Fruit fly (Drosophila melanogaster) whole organism, embryonic: ENCODE measurements around the gene CG10804.

Source experiments
- CG1024 ChIP-seq: fragments of 200-800 bp; sonication (Bioruptor generic); IDR thresholded peaks from 2 replicates; pipeline ENCODE4 v1.3.6; 2022; ENCODE audit warnings: missing biosample characterization, missing genetic modification characterization
- CG11247 ChIP-seq: fragments of 200-800 bp; sonication (Bioruptor generic); IDR thresholded peaks from 2 replicates; pipeline ENCODE4 v1.3.6; 2022; ENCODE audit warnings: missing biosample characterization, missing genetic modification characterization
- CG11560 ChIP-seq: fragments of 200-800 bp; sonication (Bioruptor generic); IDR thresholded peaks from 3 replicates; pipeline ENCODE4 v1.3.6; 2022; ENCODE audit warnings: missing biosample characterization, missing genetic modification characterization
- CG1233 ChIP-seq: fragments of 200-800 bp; sonication (Bioruptor generic); optimal IDR thresholded peaks from 4 replicates; lab custom pipeline; 2018; ENCODE audit warnings: missing biosample characterization, mild to moderate bottlenecking, missing genetic modification characterization
- CG12391 ChIP-seq: fragments of 200-800 bp; sonication (Bioruptor generic); optimal IDR thresholded peaks from 3 replicates; lab custom pipeline; 2018; ENCODE audit warnings: missing biosample characterization, mild to moderate bottlenecking, missing genetic modification characterization, moderate library complexity
- CG13424 ChIP-seq: fragments of 200-800 bp; sonication (Bioruptor generic); optimal IDR thresholded peaks from 2 replicates; lab custom pipeline; 2019; ENCODE audit warnings: missing biosample characterization, mild to moderate bottlenecking, missing genetic modification characterization, moderate library complexity
- CG14860 ChIP-seq: fragments of 200-800 bp; sonication (Bioruptor generic); IDR thresholded peaks from 3 replicates; pipeline ENCODE4 v1.3.6; 2022; ENCODE audit warnings: missing biosample characterization, missing genetic modification characterization; ENCODE audit not compliant: partially characterized antibody
- CG17359 ChIP-seq: fragments of 200-800 bp; sonication (Bioruptor generic); optimal IDR thresholded peaks from 3 replicates; lab custom pipeline; 2018; ENCODE audit warnings: missing biosample characterization, mild to moderate bottlenecking, missing genetic modification characterization, moderate library complexity
- CG17912 ChIP-seq: fragments of 200-800 bp; sonication (Bioruptor generic); optimal IDR thresholded peaks from 2 replicates; lab custom pipeline; 2018; ENCODE audit warnings: missing biosample characterization, mild to moderate bottlenecking, missing genetic modification characterization
- CG1832 ChIP-seq: fragments of 200-800 bp; sonication (Bioruptor generic); optimal IDR thresholded peaks from 2 replicates; lab custom pipeline; 2017; ENCODE audit warnings: missing biosample characterization, mild to moderate bottlenecking, missing genetic modification characterization, inconsistent platforms
- CG18619 ChIP-seq: fragments of 200-800 bp; sonication (Bioruptor generic); optimal IDR thresholded peaks from 3 replicates; lab custom pipeline; 2017; ENCODE audit warnings: missing biosample characterization, mild to moderate bottlenecking, missing genetic modification characterization
- CG34422 ChIP-seq: fragments of 200-800 bp; sonication (Bioruptor generic); IDR thresholded peaks from 3 replicates; pipeline ENCODE4 v1.3.6; 2022; ENCODE audit warnings: missing biosample characterization, missing genetic modification characterization
- CG42726 ChIP-seq: fragments of 200-800 bp; sonication (Bioruptor generic); IDR thresholded peaks from 2 replicates; pipeline ENCODE4 v1.3.6; 2022; ENCODE audit warnings: missing biosample characterization, missing genetic modification characterization; ENCODE audit not compliant: partially characterized antibody
- CG6654 ChIP-seq: fragments of 200-800 bp; sonication (Bioruptor generic); optimal IDR thresholded peaks from 2 replicates; lab custom pipeline; 2017; ENCODE audit warnings: missing biosample characterization, mild to moderate bottlenecking, missing genetic modification characterization
- CG7357 ChIP-seq: fragments of 200-800 bp; sonication (Bioruptor generic); IDR thresholded peaks from 3 replicates; pipeline ENCODE4 v1.3.6; 2022; ENCODE audit warnings: missing biosample characterization, missing genetic modification characterization
- CG8089 ChIP-seq: fragments of 200-800 bp; sonication (Bioruptor generic); optimal IDR thresholded peaks from 3 replicates; lab custom pipeline; 2016; ENCODE audit warnings: missing biosample characterization, missing genetic modification characterization
- CG8924 ChIP-seq: fragments of 200-800 bp; optimal IDR thresholded peaks from 3 replicates; lab custom pipeline; 2019; ENCODE audit warnings: missing biosample characterization, mild to moderate bottlenecking, missing genetic modification characterization, moderate library complexity
- CTCF ChIP-seq: fragments of 200-800 bp; sonication (Bioruptor generic); optimal IDR thresholded peaks from 2 replicates; lab custom pipeline; 2017; ENCODE audit warnings: missing biosample characterization, mild to moderate bottlenecking, missing genetic modification characterization, moderate library complexity
- Chrac-16 ChIP-seq: fragments of 200-800 bp; sonication (Bioruptor generic); optimal IDR thresholded peaks from 3 replicates; lab custom pipeline; 2016; ENCODE audit warnings: missing biosample characterization, missing genetic modification characterization
- CoRest ChIP-seq: fragments of 200-800 bp; sonication (Bioruptor generic); optimal IDR thresholded peaks from 3 replicates; lab custom pipeline; 2018; ENCODE audit warnings: missing biosample characterization, mild to moderate bottlenecking, missing genetic modification characterization, moderate library complexity
- D19A ChIP-seq: fragments of 200-800 bp; optimal IDR thresholded peaks from 3 replicates; lab custom pipeline; 2019; ENCODE audit warnings: missing biosample characterization, mild to moderate bottlenecking, missing genetic modification characterization, moderate library complexity
- Fer2 ChIP-seq: fragments of 200-800 bp; sonication (Bioruptor generic); optimal IDR thresholded peaks from 2 replicates; lab custom pipeline; 2018; ENCODE audit warnings: missing biosample characterization, mild to moderate bottlenecking, missing genetic modification characterization, moderate library complexity
- HHEX ChIP-seq: fragments of 200-800 bp; sonication (Bioruptor generic); optimal IDR thresholded peaks from 3 replicates; lab custom pipeline; 2017; ENCODE audit warnings: missing biosample characterization, mild to moderate bottlenecking, missing genetic modification characterization, missing genetic modification reagents
- NFAT ChIP-seq: fragments of 200-800 bp; sonication (Bioruptor generic); IDR thresholded peaks from 2 replicates; pipeline ENCODE4 v1.3.6; 2022; ENCODE audit warnings: missing biosample characterization, missing genetic modification characterization
- Nf-YA ChIP-seq: fragments of 200-800 bp; sonication (Bioruptor generic); IDR thresholded peaks from 2 replicates; pipeline ENCODE4 v1.3.6; 2022; ENCODE audit warnings: missing biosample characterization, missing genetic modification characterization
- Side ChIP-seq: fragments of 200-800 bp; sonication (Bioruptor generic); optimal IDR thresholded peaks from 2 replicates; lab custom pipeline; 2016; ENCODE audit warnings: missing biosample characterization, missing genetic modification characterization
- Sry-β ChIP-seq: fragments of 200-800 bp; sonication (Bioruptor generic); optimal IDR thresholded peaks from 2 replicates; lab custom pipeline; 2018; ENCODE audit warnings: missing biosample characterization, mild to moderate bottlenecking, missing genetic modification characterization, moderate library complexity
- amos ChIP-seq: fragments of 200-800 bp; sonication (Bioruptor generic); IDR thresholded peaks from 2 replicates; pipeline ENCODE4 v1.3.6; 2022; ENCODE audit warnings: missing biosample characterization, missing genetic modification characterization; ENCODE audit not compliant: partially characterized antibody
- chm ChIP-seq: fragments of 200-800 bp; sonication (Bioruptor generic); IDR thresholded peaks from 2 replicates; pipeline ENCODE4 v1.3.6; 2022; ENCODE audit warnings: missing biosample characterization, missing genetic modification characterization
- ci ChIP-seq: fragments of 200-800 bp; sonication (Bioruptor generic); IDR thresholded peaks from 3 replicates; pipeline ENCODE4 v1.3.6; 2022; ENCODE audit warnings: missing biosample characterization, missing genetic modification characterization
- crc ChIP-seq: fragments of 200-800 bp; sonication (Bioruptor generic); optimal IDR thresholded peaks from 2 replicates; lab custom pipeline; 2016; ENCODE audit warnings: missing biosample characterization, missing genetic modification characterization
- dmrt99B ChIP-seq: fragments of 200-800 bp; sonication (Bioruptor generic); optimal IDR thresholded peaks from 2 replicates; lab custom pipeline; 2018; ENCODE audit warnings: missing biosample characterization, mild to moderate bottlenecking, missing genetic modification characterization, moderate library complexity
- ewg ChIP-seq: fragments of 200-800 bp; sonication (Bioruptor generic); optimal IDR thresholded peaks from 3 replicates; lab custom pipeline; 2017; ENCODE audit warnings: mild to moderate bottlenecking, missing biosample characterization, missing genetic modification reagents, missing genetic modification characterization
- fd102C ChIP-seq: fragments of 200-800 bp; sonication (Bioruptor generic); optimal IDR thresholded peaks from 2 replicates; lab custom pipeline; 2018; ENCODE audit warnings: missing biosample characterization, mild to moderate bottlenecking, missing genetic modification characterization, moderate library complexity
- fd64A ChIP-seq: fragments of 200-800 bp; sonication (Bioruptor generic); optimal IDR thresholded peaks from 3 replicates; lab custom pipeline; 2018; ENCODE audit warnings: missing biosample characterization, mild to moderate bottlenecking, missing genetic modification characterization
- kni ChIP-seq: fragments of 200-800 bp; sonication (Bioruptor generic); optimal IDR thresholded peaks from 3 replicates; lab custom pipeline; 2017; ENCODE audit warnings: mild to moderate bottlenecking, missing biosample characterization, missing genetic modification reagents, missing genetic modification characterization
- lbe ChIP-seq: fragments of 200-800 bp; sonication (Bioruptor generic); optimal IDR thresholded peaks from 2 replicates; lab custom pipeline; 2016; ENCODE audit warnings: missing biosample characterization, mild to moderate bottlenecking, missing genetic modification characterization
- lov ChIP-seq, 2 experiments: fragments of 200-800 bp in 1 of 2; fragments of >200 bp in 1 of 2; sonication (Bioruptor generic) in 1 of 2; IDR thresholded peaks in 1 of 2; optimal IDR thresholded peaks in 1 of 2; 2 replicates in 1 of 2; 3 replicates in 1 of 2; pipeline versions ENCODE4 v1.3.6 to Lab custom; 2017 to 2022; ENCODE audit warnings: missing biosample characterization in 1 of 2, missing genetic modification characterization in 1 of 2
- nau ChIP-seq: fragments of 200-800 bp; sonication (Bioruptor generic); optimal IDR thresholded peaks from 3 replicates; lab custom pipeline; 2017; ENCODE audit warnings: missing biosample characterization, mild to moderate bottlenecking, missing genetic modification characterization, missing genetic modification reagents
- nerfin-1 ChIP-seq: fragments of 200-800 bp; sonication (Bioruptor generic); optimal IDR thresholded peaks from 3 replicates; lab custom pipeline; 2019; ENCODE audit warnings: missing biosample characterization, mild to moderate bottlenecking, missing genetic modification characterization, moderate library complexity
- rib ChIP-seq: fragments of 200-800 bp; sonication (Bioruptor generic); IDR thresholded peaks from 2 replicates; pipeline ENCODE4 v1.3.6; 2022; ENCODE audit warnings: missing biosample characterization, missing genetic modification characterization
- scrt ChIP-seq: fragments of 200-800 bp; sonication (Bioruptor generic); optimal IDR thresholded peaks from 2 replicates; lab custom pipeline; 2018; ENCODE audit warnings: missing biosample characterization, mild to moderate bottlenecking, missing genetic modification characterization, moderate library complexity
- seq ChIP-seq: fragments of 200-800 bp; sonication (Bioruptor generic); IDR thresholded peaks from 2 replicates; pipeline ENCODE4 v1.3.6; 2022; ENCODE audit warnings: missing biosample characterization, missing genetic modification characterization
- sim ChIP-seq: fragments of 200-800 bp; sonication (Bioruptor generic); IDR thresholded peaks from 2 replicates; pipeline ENCODE4 v1.3.6; 2022; ENCODE audit warnings: missing biosample characterization, missing genetic modification characterization
- so ChIP-seq: fragments of 200-800 bp; sonication (Bioruptor generic); IDR thresholded peaks from 3 replicates; pipeline ENCODE4 v1.3.6; 2022; ENCODE audit warnings: missing biosample characterization, missing genetic modification characterization
- sug ChIP-seq: fragments of 200-800 bp; optimal IDR thresholded peaks from 2 replicates; lab custom pipeline; 2019; ENCODE audit warnings: missing biosample characterization, mild to moderate bottlenecking, missing genetic modification characterization, moderate library complexity
- unc-4 ChIP-seq: fragments of 200-800 bp; sonication (Bioruptor generic); IDR thresholded peaks from 2 replicates; pipeline ENCODE4 v1.3.6; 2022; ENCODE audit warnings: missing biosample characterization, missing genetic modification characterization; ENCODE audit not compliant: partially characterized antibody
- vfl ChIP-seq: fragments of 200-800 bp; sonication (Bioruptor generic); optimal IDR thresholded peaks from 2 replicates; lab custom pipeline; 2016; ENCODE audit warnings: missing biosample characterization, missing genetic modification characterization
- wor ChIP-seq: fragments of 200-800 bp; sonication (Bioruptor generic); IDR thresholded peaks from 2 replicates; pipeline ENCODE4 v1.3.6; 2022; ENCODE audit warnings: missing biosample characterization, missing genetic modification characterization
- zen ChIP-seq: fragments of 200-800 bp; sonication (Bioruptor generic); optimal IDR thresholded peaks from 3 replicates; lab custom pipeline; 2018; ENCODE audit warnings: missing biosample characterization, mild to moderate bottlenecking, missing genetic modification characterization, moderate library complexity

Gene CG10804

dm6 chrX:3432928-3433327 lies 49.2 kb downstream of the CG10804 start (continued):
- TF ChIP-seq sug (no peak), CG1832 (GFP tag; lab: Kevin White, UChicago) (no peak), rib (no peak), Nf-YA (no peak), NFAT (GFP tag; lab: Robert Waterston, UW) (no peak), CG11560 (no peak), kni (GFP tag; lab: Kevin White, UChicago) (no peak), crc (no peak), zen (tag; lab: Kevin White, UChicago) (no peak), D19A (tag; lab: Kevin White, UChicago) (no peak), wor (GFP tag; lab: Robert Waterston, UW) (peak; percentile 62), Sry-β (GFP tag; lab: Kevin White, UChicago) (no peak), lbe (GFP tag; lab: Kevin White, UChicago) (no peak), CoRest (tag; lab: Kevin White, UChicago) (peak; percentile 20), sim (GFP tag; lab: Robert Waterston, UW) (no peak), lov (optimal IDR thresholded peaks at IDR 0.05; lab: Kevin White, UChicago) (no peak), lov (GFP tag; IDR thresholded peaks at IDR 0.05; lab: Robert Waterston, UW) (no peak), ewg (GFP tag; lab: Kevin White, UChicago) (no peak), CG12391 (tag; lab: Kevin White, UChicago) (peak; percentile 29), CG8089 (peak; percentile 29), ci (GFP tag; lab: Robert Waterston, UW) (peak; percentile 77; the same call in 2 of the 3 replicates), CG17359 (peak; percentile 25), scrt (no peak), CG6654 (GFP tag; lab: Kevin White, UChicago) (no peak), CG14860 (no peak), CG7357 (GFP tag; lab: Robert Waterston, UW) (peak; percentile 43; the same call in 1 of the 3 replicates), CG34422 (GFP tag; lab: Robert Waterston, UW) (0 out of 3 replicates have a peak, but pooled peaks have one; percentile 41), nerfin-1 (tag; lab: Kevin White, UChicago) (no peak), fd64A (GFP tag; lab: Kevin White, UChicago) (no peak), dmrt99B (tag; lab: Kevin White, UChicago) (peak; percentile 70), CG1233 (GFP tag; lab: Kevin White, UChicago) (no peak), CG42726 (GFP tag; lab: Robert Waterston, UW) (no peak), CG18619 (no peak), CG1024 (peak; percentile 11; the same call in 1 of the 2 replicates), fd102C (GFP tag; lab: Kevin White, UChicago) (no peak), nau (GFP tag; lab: Kevin White, UChicago) (no peak), HHEX (GFP tag; lab: Kevin White, UChicago) (no peak), so (GFP tag; lab: Robert Waterston, UW) (peak; percentile 31; the same call in 1 of the 3 replicates), seq (GFP tag; lab: Robert Waterston, UW) (no peak; the same call in 1 of the 2 replicates), amos (GFP tag; lab: Robert Waterston, UW) (no peak), Chrac-16 (GFP tag; lab: Kevin White, UChicago) (peak; percentile 6), CG13424 (peak; percentile 29), Fer2 (tag; lab: Kevin White, UChicago) (no peak), CG17912 (GFP tag; lab: Kevin White, UChicago) (no peak), CG8924 (tag; lab: Kevin White, UChicago) (no peak), vfl (no peak), Side (GFP tag; lab: Kevin White, UChicago) (no peak), CG11247 (GFP tag; lab: Robert Waterston, UW) (no peak), CTCF (no peak), unc-4 (GFP tag; lab: Robert Waterston, UW) (no peak), chm (GFP tag; lab: Robert Waterston, UW) (no peak)
